Worm (Caenorhabditis elegans) whole organism, early embryonic: ENCODE results near the gene oac-48.

Experiments used
- B0310.2 ChIP-seq: sonication (generic microtip); optimal IDR thresholded peaks from 2 replicates; lab custom pipeline; 2016; ENCODE audit warnings: mild to moderate bottlenecking, missing genetic modification characterization, missing compliant biosample characterization
- F13C5.2 ChIP-seq: sonication (generic microtip); optimal IDR thresholded peaks from 2 replicates; lab custom pipeline; 2017; ENCODE audit warnings: mild to moderate bottlenecking, missing genetic modification characterization, inconsistent platforms, missing compliant biosample characterization
- aly-1 ChIP-seq: sonication (generic microtip); optimal IDR thresholded peaks from 2 replicates; lab custom pipeline; 2016; ENCODE audit warnings: missing genetic modification characterization, missing compliant biosample characterization
- ama-1 ChIP-seq: fragments of 150-350 bp; optimal IDR thresholded peaks from 2 replicates; lab custom pipeline; 2014
- ceh-13 ChIP-seq: fragments of 200-800 bp; sonication (Bioruptor generic); optimal IDR thresholded peaks from 2 replicates; lab custom pipeline; 2018; ENCODE audit warnings: mild to moderate bottlenecking, missing genetic modification characterization, missing compliant biosample characterization
- ceh-36 ChIP-seq: sonication (generic microtip); optimal IDR thresholded peaks from 2 replicates; lab custom pipeline; 2016; ENCODE audit warnings: missing genetic modification characterization, inconsistent platforms, missing compliant biosample characterization
- ets-7 ChIP-seq: sonication (generic microtip); optimal IDR thresholded peaks from 2 replicates; lab custom pipeline; 2016; ENCODE audit warnings: missing genotype, missing genetic modification characterization, missing compliant biosample characterization
- flt-1 ChIP-seq: fragments of 200-800 bp; sonication (Bioruptor generic); IDR thresholded peaks from 2 replicates; pipeline ENCODE4 v1.3.6; 2022; ENCODE audit warnings: missing genetic modification characterization, missing compliant biosample characterization
- hmbx-1 ChIP-seq: sonication (generic microtip); optimal IDR thresholded peaks from 2 replicates; lab custom pipeline; 2016; ENCODE audit warnings: mild to moderate bottlenecking, missing genetic modification characterization, missing compliant biosample characterization
- hmg-4 ChIP-seq: fragments of 200-800 bp; sonication (Bioruptor generic); optimal IDR thresholded peaks from 2 replicates; lab custom pipeline; 2018; ENCODE audit warnings: mild to moderate bottlenecking, missing genetic modification characterization, missing compliant biosample characterization
- hnd-1 ChIP-seq: sonication (generic microtip); optimal IDR thresholded peaks from 2 replicates; lab custom pipeline; 2016; ENCODE audit warnings: missing genetic modification characterization, missing compliant biosample characterization
- pes-1 ChIP-seq: fragments of 200-800 bp; sonication (Bioruptor generic); IDR thresholded peaks from 2 replicates; pipeline ENCODE4 v1.3.6; 2022; ENCODE audit warnings: missing genetic modification reagents, missing genetic modification characterization, missing compliant biosample characterization
- scrt-1 ChIP-seq: fragments of 200-800 bp; sonication (Bioruptor generic); IDR thresholded peaks from 2 replicates; pipeline ENCODE4 v1.3.6; 2022; ENCODE audit warnings: missing genetic modification characterization, missing compliant biosample characterization
- sea-1 ChIP-seq: fragments of 200-800 bp; sonication (Bioruptor generic); conservative IDR thresholded peaks from 2 replicates; pipeline ENCODE4 v1.3.6; 2022; ENCODE audit warnings: missing genetic modification characterization, missing compliant biosample characterization
- tbx-11 ChIP-seq: fragments of 200-800 bp; sonication (Bioruptor generic); IDR thresholded peaks from 2 replicates; pipeline ENCODE4 v1.3.6; 2022; ENCODE audit warnings: missing genetic modification characterization, missing compliant biosample characterization
- tbx-37 ChIP-seq: fragments of 200-800 bp; sonication (Bioruptor generic); conservative IDR thresholded peaks from 2 replicates; pipeline ENCODE4 v1.3.6; 2022; ENCODE audit warnings: missing genetic modification reagents, missing genetic modification characterization, missing compliant biosample characterization
- tra-4 ChIP-seq: sonication (generic microtip); optimal IDR thresholded peaks from 2 replicates; lab custom pipeline; 2017; ENCODE audit warnings: missing genetic modification characterization, missing compliant biosample characterization

oac-48 gene

DNA sequence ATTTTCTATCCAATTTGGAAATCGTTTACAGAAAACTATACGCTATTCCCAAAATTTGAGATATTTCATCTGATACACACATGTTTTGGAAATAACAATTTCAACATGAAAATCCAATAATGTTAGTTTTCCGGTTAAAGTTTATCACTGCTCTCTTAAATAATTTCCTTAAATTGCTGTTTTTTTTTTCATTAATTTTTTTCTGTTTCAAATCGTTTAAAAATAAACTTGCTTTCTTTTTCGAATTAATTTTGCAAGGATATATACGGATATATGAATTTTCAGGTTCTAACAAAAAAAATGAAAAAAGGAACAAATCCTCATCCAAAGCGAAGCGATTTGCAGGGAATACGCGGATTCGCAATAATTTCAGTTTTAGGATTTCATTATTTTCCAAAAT, at the start of gene oac-48:
Gene oac-48 (plus strand): TSS at position 301 of the 400 bp plus-strand sequence.
- TF ChIP-seq B0310.2 (tag; lab: Kevin White, UChicago) (no peak), hmbx-1 (tag; lab: Kevin White, UChicago) (no peak), pes-1 (GFP tag; lab: Robert Waterston, UW) (no peak), flt-1 (GFP tag; lab: Robert Waterston, UW) (no peak), aly-1 (tag; lab: Kevin White, UChicago) (no peak), tbx-11 (no peak), ets-7 (tag; lab: Kevin White, UChicago) (no peak), tra-4 (tag; lab: Kevin White, UChicago) (no peak), ceh-36 (tag; lab: Kevin White, UChicago) (no peak), ama-1 (no peak), hnd-1 (tag; lab: Kevin White, UChicago) (no peak), hmg-4 (GFP tag; lab: Kevin White, UChicago) (no peak), F13C5.2 (tag; lab: Kevin White, UChicago) (no peak), tbx-37 (GFP tag; lab: Robert Waterston, UW) (no peak), scrt-1 (GFP tag; lab: Robert Waterston, UW) (no peak), ceh-13 (GFP tag; lab: Kevin White, UChicago) (no peak), sea-1 (GFP tag; lab: Robert Waterston, UW) (no peak)

DNA sequence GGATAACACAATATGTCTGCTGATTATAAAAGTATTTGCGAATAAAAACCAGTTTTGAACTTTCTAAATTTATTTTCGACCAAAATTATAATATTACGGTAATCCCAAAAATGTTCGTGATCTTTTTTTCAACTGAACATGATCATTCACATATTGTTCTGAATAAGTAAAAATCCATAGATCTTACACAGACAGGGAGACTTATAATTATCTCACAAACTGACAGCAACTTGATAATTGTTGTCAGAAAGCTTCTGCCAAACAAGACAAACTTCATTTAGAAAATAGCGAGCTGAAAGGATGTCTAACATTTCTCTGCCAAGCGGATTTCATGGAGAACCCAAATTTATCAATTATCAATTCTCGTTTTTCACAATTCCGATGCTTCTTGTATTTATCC, 47.1 kb upstream of the oac-48 start, which contains the start of gene sru-21:
Gene sru-21 (plus strand): TSS at position 301 of the 400 bp plus-strand sequence.
- TF ChIP-seq ets-7 (tag; lab: Kevin White, UChicago) (no peak), hmbx-1 (tag; lab: Kevin White, UChicago) (no peak), B0310.2 (tag; lab: Kevin White, UChicago) (no peak), F13C5.2 (tag; lab: Kevin White, UChicago) (no peak), tbx-37 (GFP tag; lab: Robert Waterston, UW) (no peak), ceh-36 (tag; lab: Kevin White, UChicago) (no peak), tra-4 (tag; lab: Kevin White, UChicago) (no peak), ama-1 (no peak), tbx-11 (no peak), scrt-1 (GFP tag; lab: Robert Waterston, UW) (no peak), aly-1 (tag; lab: Kevin White, UChicago) (no peak), sea-1 (GFP tag; lab: Robert Waterston, UW) (no peak), pes-1 (GFP tag; lab: Robert Waterston, UW) (no peak)

DNA sequence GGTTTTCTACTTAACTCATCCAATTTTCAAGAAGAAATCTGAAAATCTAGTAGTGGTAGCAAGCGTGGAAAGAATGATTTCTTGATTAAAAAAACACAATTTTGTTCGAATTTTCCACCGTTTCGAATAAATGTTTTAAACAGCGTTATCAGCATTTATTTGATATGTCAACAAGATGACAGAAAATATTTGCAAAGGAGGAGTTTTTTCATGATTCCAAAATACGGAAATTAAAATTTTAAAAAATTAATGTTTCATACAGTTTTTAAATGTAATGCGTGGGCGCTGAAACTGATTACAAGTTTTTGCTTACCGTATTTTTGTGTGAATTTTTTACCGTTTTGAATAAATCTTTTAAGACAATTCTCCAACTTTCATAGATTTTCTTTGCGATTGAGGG, 41.0 kb upstream of the oac-48 start:
- TF ChIP-seq tra-4 (tag; lab: Kevin White, UChicago) = no peak
- no peak for TF ChIP-seq flt-1 (GFP tag; lab: Robert Waterston, UW)
- no peak for TF ChIP-seq ets-7 (tag; lab: Kevin White, UChicago)
- TF ChIP-seq sea-1 (GFP tag; lab: Robert Waterston, UW) = no peak
- no peak for TF ChIP-seq ceh-13 (GFP tag; lab: Kevin White, UChicago)
- TF ChIP-seq B0310.2 (tag; lab: Kevin White, UChicago) = no peak
- TF ChIP-seq F13C5.2 (tag; lab: Kevin White, UChicago) = no peak
- TF ChIP-seq scrt-1 (GFP tag; lab: Robert Waterston, UW) = no peak
- TF ChIP-seq ceh-36 (tag; lab: Kevin White, UChicago) = no peak
- TF ChIP-seq hnd-1 (tag; lab: Kevin White, UChicago) = no peak
- TF ChIP-seq ama-1 = no peak
- no peak for TF ChIP-seq hmbx-1 (tag; lab: Kevin White, UChicago)
- TF ChIP-seq hmg-4 (GFP tag; lab: Kevin White, UChicago) = no peak
- no peak for TF ChIP-seq tbx-11

DNA sequence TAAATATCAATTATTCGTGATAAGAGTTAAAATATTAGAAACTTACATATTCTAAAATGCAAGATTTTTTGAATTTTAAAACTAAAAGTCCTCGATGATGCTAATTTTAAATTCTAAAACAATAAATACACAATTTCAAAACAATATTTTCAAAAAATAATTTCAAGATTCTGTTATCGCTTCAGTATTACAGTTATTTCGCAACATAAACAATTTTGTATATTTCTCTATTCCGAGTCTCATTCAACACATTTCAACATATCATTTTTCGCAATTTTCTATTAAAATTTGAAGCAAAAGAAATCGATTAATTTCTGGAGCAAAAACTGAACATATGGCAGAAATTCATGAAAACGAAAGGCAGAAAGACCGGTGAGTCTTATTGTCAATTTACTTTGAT, 40.4 kb upstream of the oac-48 start, which contains the start of gene fbxa-98:
Gene fbxa-98 (plus strand): TSS at position 243 of the 400 bp plus-strand sequence.
- no peak for TF ChIP-seq sea-1 (GFP tag; lab: Robert Waterston, UW)
- TF ChIP-seq ets-7 (tag; lab: Kevin White, UChicago) = no peak

DNA sequence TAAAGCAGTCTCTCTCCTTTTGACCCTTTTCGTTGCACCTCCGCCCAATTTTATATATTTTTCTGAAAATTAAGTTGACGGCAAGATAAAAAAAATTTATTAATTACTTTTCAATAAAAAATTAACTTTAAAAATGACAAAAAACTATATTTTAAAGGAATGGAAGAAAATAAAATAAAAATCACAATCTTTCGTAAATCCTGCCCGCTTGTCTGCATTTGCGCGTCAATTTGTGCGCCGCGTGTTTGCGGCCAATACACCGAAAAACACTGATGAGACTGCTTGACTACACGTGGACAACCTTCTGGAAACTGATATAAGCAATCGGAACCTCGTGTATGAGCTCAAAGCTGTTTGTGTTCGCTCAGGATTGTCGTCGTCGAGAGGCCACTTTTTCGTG, 36.6 kb upstream of the oac-48 start, which contains the start of gene C08F11.7:
Gene C08F11.7 (plus strand): TSS at position 301 of the 400 bp plus-strand sequence.
- TF ChIP-seq F13C5.2 (tag; lab: Kevin White, UChicago) (no peak), tbx-11 (no peak), tbx-37 (GFP tag; lab: Robert Waterston, UW) (no peak), scrt-1 (GFP tag; lab: Robert Waterston, UW) (no peak)

DNA sequence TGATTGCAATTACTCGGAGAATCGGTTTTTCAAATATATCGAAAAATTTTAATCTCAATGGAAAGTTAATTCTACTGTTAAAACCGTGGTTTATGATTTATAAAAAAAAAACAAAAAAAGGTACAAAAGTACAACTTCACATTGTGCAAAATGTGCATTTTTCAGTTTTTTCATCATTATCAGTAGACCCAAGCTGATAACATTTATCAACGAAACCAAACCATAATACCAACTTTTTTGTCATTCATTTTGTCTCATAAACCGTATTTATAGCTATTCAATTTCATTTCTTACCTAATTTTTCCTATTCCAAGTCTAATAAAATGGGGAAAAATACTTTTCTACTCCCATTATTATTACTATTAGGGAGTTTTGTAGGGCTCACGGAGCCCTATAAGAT, 34.6 kb upstream of the oac-48 start, which contains the start of gene ugt-22:
Gene ugt-22 (plus strand): TSS at position 234 of the 400 bp plus-strand sequence.
- no peak for TF ChIP-seq flt-1 (GFP tag; lab: Robert Waterston, UW)
- TF ChIP-seq hnd-1 (tag; lab: Kevin White, UChicago) = no peak
- no peak for TF ChIP-seq ets-7 (tag; lab: Kevin White, UChicago)
- TF ChIP-seq ceh-13 (GFP tag; lab: Kevin White, UChicago) = no peak
- no peak for TF ChIP-seq sea-1 (GFP tag; lab: Robert Waterston, UW)
- no peak for TF ChIP-seq tbx-11

DNA sequence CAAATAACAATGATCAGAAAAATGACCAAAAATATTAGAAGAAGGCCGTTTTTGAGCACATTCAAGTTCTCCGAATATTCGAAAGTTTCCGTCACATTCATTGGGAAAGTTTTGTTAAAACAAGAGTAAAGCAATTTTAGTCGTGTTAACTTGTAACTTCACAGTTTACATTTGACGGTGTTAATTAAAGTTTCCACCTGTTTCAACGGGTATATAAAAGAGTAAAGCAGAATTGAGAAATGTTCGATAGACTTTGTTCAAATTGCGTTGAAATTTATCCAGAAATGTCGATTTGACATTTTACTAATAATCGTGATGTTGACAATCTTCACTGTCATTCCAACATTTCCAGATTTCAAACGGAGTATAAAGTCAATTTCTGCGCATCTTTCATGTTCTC, 27.8 kb upstream of the oac-48 start, which contains the start of gene srz-29:
Gene srz-29 (minus strand): TSS at position 101 of the 400 bp plus-strand sequence.
- TF ChIP-seq tra-4 (tag; lab: Kevin White, UChicago) (no peak), ceh-36 (tag; lab: Kevin White, UChicago) (no peak), hmbx-1 (tag; lab: Kevin White, UChicago) (no peak), hmg-4 (GFP tag; lab: Kevin White, UChicago) (no peak), ceh-13 (GFP tag; lab: Kevin White, UChicago) (no peak), pes-1 (GFP tag; lab: Robert Waterston, UW) (no peak), ets-7 (tag; lab: Kevin White, UChicago) (no peak), sea-1 (GFP tag; lab: Robert Waterston, UW) (no peak), tbx-37 (GFP tag; lab: Robert Waterston, UW) (no peak), ama-1 (no peak), B0310.2 (tag; lab: Kevin White, UChicago) (no peak), tbx-11 (no peak), hnd-1 (tag; lab: Kevin White, UChicago) (no peak), F13C5.2 (tag; lab: Kevin White, UChicago) (no peak), scrt-1 (GFP tag; lab: Robert Waterston, UW) (no peak), flt-1 (GFP tag; lab: Robert Waterston, UW) (no peak), aly-1 (tag; lab: Kevin White, UChicago) (no peak)
